Worm (Caenorhabditis elegans) whole organism, late embryonic: ENCODE results near the gene R10D12.7.

Experiments
- F13H6.1 ChIP-seq: sonication (generic microtip); optimal IDR thresholded peaks from 2 replicates; lab custom pipeline; 2016; ENCODE audit warnings: missing genetic modification characterization, missing compliant biosample characterization
- ama-1 ChIP-seq: fragments of 150-350 bp; optimal IDR thresholded peaks from 2 replicates; lab custom pipeline; 2014
- ceh-45 ChIP-seq: fragments of 200-800 bp; sonication (Bioruptor generic); IDR thresholded peaks from 2 replicates; pipeline ENCODE4 v1.3.6; 2022; ENCODE audit warnings: missing genetic modification reagents, missing genetic modification characterization, missing compliant biosample characterization
- ets-4 ChIP-seq: sonication (generic microtip); optimal IDR thresholded peaks from 2 replicates; lab custom pipeline; 2016; ENCODE audit warnings: missing genetic modification characterization, missing compliant biosample characterization
- fkh-10 ChIP-seq: fragments of 150-350 bp; optimal IDR thresholded peaks from 2 replicates; lab custom pipeline; 2014; ENCODE audit warnings: missing biosample characterization, missing genetic modification reagents, missing genetic modification characterization
- fkh-6 ChIP-seq: sonication (generic microtip); optimal IDR thresholded peaks from 2 replicates; lab custom pipeline; 2016; ENCODE audit warnings: missing genetic modification characterization, missing compliant biosample characterization
- lin-11 ChIP-seq: fragments of 200-800 bp; sonication (Bioruptor generic); optimal IDR thresholded peaks from 2 replicates; lab custom pipeline; 2018; ENCODE audit warnings: mild to moderate bottlenecking, missing genetic modification characterization, missing compliant biosample characterization
- npax-4 ChIP-seq: sonication (generic microtip); optimal IDR thresholded peaks from 2 replicates; lab custom pipeline; 2016; ENCODE audit warnings: missing genetic modification characterization, missing compliant biosample characterization

DNA sequence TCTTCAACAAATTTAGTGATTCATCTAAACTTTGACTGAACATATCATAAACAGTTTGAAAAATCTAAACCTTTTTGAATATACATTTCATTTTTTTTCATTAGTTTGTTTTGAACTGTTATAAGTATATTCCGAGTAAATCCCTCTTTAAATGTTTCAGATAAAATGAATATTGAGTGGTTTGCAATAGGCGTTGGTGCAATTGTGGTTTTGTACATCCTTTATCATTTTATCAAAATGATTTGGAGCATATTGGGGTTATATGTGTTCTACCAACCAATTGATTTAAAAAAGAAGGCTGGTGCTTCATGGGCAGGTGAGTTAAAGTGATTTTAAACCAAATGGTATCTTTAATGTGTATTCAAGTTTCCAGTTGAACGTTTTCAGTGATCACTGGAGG lies 45.4 kb upstream of the R10D12.7 start, which contains the start of gene stdh-3:
- TF ChIP-seq lin-11 (tag; lab: Kevin White, UChicago) (no peak), F13H6.1 (no peak), fkh-10 (GFP tag; lab: Kevin White, UChicago) (no peak), ets-4 (tag; lab: Kevin White, UChicago) (no peak), ceh-45 (GFP tag; lab: Robert Waterston, UW) (no peak), ama-1 (lab: Kevin White, UChicago) (no peak), npax-4 (tag; lab: Kevin White, UChicago) (no peak), fkh-6 (no peak)
